Worm (Caenorhabditis elegans): Measurements from ENCODE around the gene Y116A8C.24.

- no peak for TF ChIP-seq unc-55 (GFP tag; optimal IDR thresholded peaks at IDR 0.05)
- no peak for TF ChIP-seq nhr-11 (tag; optimal IDR thresholded peaks at IDR 0.05)
- TF ChIP-seq pha-4 (tag; optimal IDR thresholded peaks at IDR 0.05), result no peak
- TF ChIP-seq hlh-30 (tag; optimal IDR thresholded peaks at IDR 0.05; ENCODE audit: insufficient read depth), result no peak
- no peak for TF ChIP-seq ceh-19 (GFP tag; optimal IDR thresholded peaks at IDR 0.05)
- peak; percentile 79 for TF ChIP-seq nfya-1 (tag; optimal IDR thresholded peaks at IDR 0.05)
- no peak for TF ChIP-seq madf-2 (tag; optimal IDR thresholded peaks at IDR 0.05)
Observed at ce11 chrIV:17108805-17109204, 38.1 kb upstream of the Y116A8C.24 start.

Measured in whole organism, late embryonic.